Worm (Caenorhabditis elegans): ENCODE results near the gene rps-16.
A peak's percentile ranks its signal among the peaks of the same experiment; 100 is the strongest.

Gene rps-16

DNA sequence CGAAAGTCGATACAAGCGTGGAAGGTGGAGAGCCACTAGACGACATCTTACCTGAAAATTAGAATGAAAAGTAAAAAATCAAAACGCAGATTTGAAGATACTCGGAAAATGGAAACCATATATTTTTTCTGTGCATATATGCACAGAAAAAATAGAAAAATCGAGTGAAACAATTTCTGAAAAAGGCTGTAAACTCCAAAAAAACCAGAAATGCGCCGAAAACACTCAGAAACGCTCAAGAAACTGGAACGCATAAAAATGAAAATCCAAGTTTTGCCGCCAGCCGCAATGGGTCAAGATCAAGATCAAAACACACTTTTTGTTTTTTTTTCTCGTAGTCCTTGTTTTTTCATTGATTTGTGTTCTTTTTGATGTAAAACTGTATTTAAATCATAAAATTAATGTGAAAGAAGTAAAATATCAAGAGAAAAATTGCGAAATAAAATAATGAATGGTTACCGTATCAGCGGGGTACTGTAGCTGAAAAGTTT lies 7.7 kb downstream of the rps-16 start, which contains the start of gene T01C3.3:
Gene T01C3.3, minus strand, starts transcription at position 51 of the 491 bp plus-strand sequence.
- TF ChIP-seq R02D3.7 (tag; optimal IDR thresholded peaks at IDR 0.05) (no peak), lin-39 (tag; optimal IDR thresholded peaks at IDR 0.05) (no peak), nhr-11 (tag; optimal IDR thresholded peaks at IDR 0.05) (no peak), mdl-1 (tag; optimal IDR thresholded peaks at IDR 0.05) (no peak)

DNA sequence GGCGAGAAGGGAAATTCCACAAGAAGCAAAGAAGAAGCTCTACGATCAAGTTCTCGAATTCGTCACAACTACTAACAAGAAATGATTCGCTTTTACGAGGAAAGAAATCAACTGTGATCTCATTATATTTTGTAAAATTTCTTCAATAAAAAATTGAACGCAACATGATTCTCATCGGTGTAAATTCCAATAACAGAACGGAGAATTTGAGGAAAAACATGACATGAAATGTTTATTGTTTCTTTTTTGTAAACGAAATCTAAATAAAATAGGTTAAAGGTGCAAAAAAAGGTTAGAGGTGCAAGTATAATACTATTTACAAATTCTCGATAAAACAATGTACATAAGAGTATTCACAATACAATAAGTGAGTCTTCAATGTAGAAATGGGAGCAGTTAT lies 8.9 kb downstream of the rps-16 start:
- no peak for TF ChIP-seq ztf-4 (tag; optimal IDR thresholded peaks at IDR 0.05)
- no peak for TF ChIP-seq R02D3.7 (tag; optimal IDR thresholded peaks at IDR 0.05)
- no peak for TF ChIP-seq nhr-23 (tag; optimal IDR thresholded peaks at IDR 0.05)

DNA sequence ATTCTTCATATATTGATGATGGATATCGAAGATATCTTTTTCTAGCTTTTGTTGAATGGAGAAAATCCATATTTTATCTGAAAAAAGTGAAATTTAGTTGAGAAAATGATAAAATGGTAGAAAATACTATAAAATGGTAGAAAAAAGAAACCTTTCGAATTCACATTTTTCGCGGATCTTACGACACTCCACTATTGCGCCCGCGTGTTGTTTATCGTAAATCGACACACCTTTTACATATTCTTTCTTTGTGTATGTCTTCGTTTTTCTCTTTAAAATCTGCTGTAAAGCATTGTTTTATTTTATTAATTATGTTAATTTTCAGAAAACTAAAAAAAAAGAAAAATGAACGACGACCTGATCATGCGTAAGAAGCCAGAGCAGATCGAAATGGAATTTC lies 9.5 kb downstream of the rps-16 start, which contains the start of the genes cdt-2 and T01C3.2:
Gene cdt-2, minus strand, starts transcription at position 284 of the 400 bp plus-strand sequence.
Gene T01C3.2, plus strand, starts transcription at position 326 of the 400 bp plus-strand sequence.
- TF ChIP-seq lin-15B (tag; optimal IDR thresholded peaks at IDR 0.05) (peak; percentile 62), nhr-23 (tag; optimal IDR thresholded peaks at IDR 0.05) (peak; percentile 10), R02D3.7 (tag; optimal IDR thresholded peaks at IDR 0.05) (peak; percentile 91), nhr-43 (tag; optimal IDR thresholded peaks at IDR 0.05; ENCODE audit: poor library complexity, severe bottlenecking) (no peak), pha-4 (tag; optimal IDR thresholded peaks at IDR 0.05) (peak; percentile 71), unc-39 (tag; optimal IDR thresholded peaks at IDR 0.05) (no peak)

DNA sequence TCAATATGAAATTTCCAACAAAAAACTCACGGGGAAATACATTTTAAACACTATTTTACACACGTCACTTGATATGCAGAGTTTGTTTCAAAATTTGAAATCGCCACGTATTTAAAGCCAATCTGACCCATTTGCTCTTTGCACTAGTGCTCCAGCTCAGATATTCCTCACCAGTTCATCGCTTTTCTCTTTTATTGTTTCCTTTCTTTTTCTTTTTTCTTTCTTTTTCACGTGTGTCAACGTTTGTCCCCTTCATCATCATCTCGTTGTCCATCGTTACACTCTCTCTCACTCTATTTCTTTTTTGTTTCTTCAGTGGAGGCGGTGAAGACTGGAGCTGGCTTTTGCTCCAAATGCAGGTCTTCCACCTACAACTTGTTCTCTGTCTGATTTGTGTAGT lies 15.7 kb downstream of the rps-16 start, which contains the start of gene F02D8.4:
Gene F02D8.4, plus strand, starts transcription at position 301 of the 400 bp plus-strand sequence.
- TF ChIP-seq tbx-2 (tag; optimal IDR thresholded peaks at IDR 0.05): no peak

ce11 chrV:14979937-14980336 lies 20.4 kb downstream of the rps-16 start, which contains the start of gene xbx-1:
Gene xbx-1, plus strand, starts transcription at chrV:14980237.
- no peak for TF ChIP-seq daf-12 (tag; optimal IDR thresholded peaks at IDR 0.05)
- no peak for TF ChIP-seq nhr-25 (tag; optimal IDR thresholded peaks at IDR 0.05)

- TF ChIP-seq nhr-25 (tag; optimal IDR thresholded peaks at IDR 0.05): no peak
- TF ChIP-seq elt-2 (tag; optimal IDR thresholded peaks at IDR 0.05): no peak
- no peak for TF ChIP-seq skn-1 (tag; optimal IDR thresholded peaks at IDR 0.05)
- TF ChIP-seq pha-4 (tag; optimal IDR thresholded peaks at IDR 0.05): no peak
- no peak for TF ChIP-seq unc-39 (tag; optimal IDR thresholded peaks at IDR 0.05)
- no peak for TF ChIP-seq elt-3 (tag; optimal IDR thresholded peaks at IDR 0.05)
- no peak for TF ChIP-seq ztf-11 (tag; optimal IDR thresholded peaks at IDR 0.05)
These were observed 22.1 kb downstream of the rps-16 start, which contains the start of the genes grd-12 and F02D8.1 for ce11 chrV:14978205-14978751. Gene grd-12, plus strand, starts transcription at chrV:14978505. Gene F02D8.1, minus strand, starts transcription at chrV:14978701.

DNA sequence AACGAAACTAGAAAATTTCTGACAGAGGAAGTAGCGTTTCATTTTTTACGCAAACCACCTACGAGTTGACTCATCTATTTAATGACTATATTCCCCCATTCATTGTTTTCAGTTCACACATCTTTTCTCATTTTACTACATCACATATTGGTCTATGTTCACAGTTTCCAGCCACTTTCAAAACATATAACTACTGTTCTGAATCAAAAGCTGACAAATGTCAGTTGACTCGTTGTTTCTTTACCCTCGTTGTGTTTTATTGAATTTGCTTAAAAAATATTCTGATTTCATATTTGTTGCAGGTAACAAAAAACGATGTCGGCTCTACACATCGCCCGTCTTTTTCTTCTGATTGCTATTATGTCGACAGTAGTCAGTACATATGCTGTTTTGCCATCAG lies 29.2 kb downstream of the rps-16 start, which contains the start of gene nlp-59:
Gene nlp-59, plus strand, starts transcription at position 301 of the 400 bp plus-strand sequence.
- TF ChIP-seq nhr-12 (tag; optimal IDR thresholded peaks at IDR 0.05) (no peak), lsy-12 (tag; optimal IDR thresholded peaks at IDR 0.05) (no peak), fkh-2 (tag; optimal IDR thresholded peaks at IDR 0.05) (no peak), nhr-77 (tag; optimal IDR thresholded peaks at IDR 0.05) (no peak), nhr-237 (tag; optimal IDR thresholded peaks at IDR 0.05) (no peak), tbx-2 (tag; optimal IDR thresholded peaks at IDR 0.05) (no peak), pqm-1 (tag; optimal IDR thresholded peaks at IDR 0.05) (no peak), ZK546.5 (tag; optimal IDR thresholded peaks at IDR 0.05) (no peak), nhr-28 (tag; optimal IDR thresholded peaks at IDR 0.05) (no peak), nhr-67 (tag; optimal IDR thresholded peaks at IDR 0.05) (no peak), eor-1 (tag; optimal IDR thresholded peaks at IDR 0.05) (no peak), ztf-11 (tag; optimal IDR thresholded peaks at IDR 0.05) (no peak), pha-4 (tag; optimal IDR thresholded peaks at IDR 0.05) (no peak), nhr-25 (tag; optimal IDR thresholded peaks at IDR 0.05) (no peak), ceh-82 (tag; optimal IDR thresholded peaks at IDR 0.05) (no peak), fkh-10 (GFP tag; optimal IDR thresholded peaks at IDR 0.05) (no peak), nhr-23 (tag; optimal IDR thresholded peaks at IDR 0.05) (no peak), nhr-76 (tag; optimal IDR thresholded peaks at IDR 0.05) (no peak)

Data from whole organism, L3 larva.